Worm (Caenorhabditis elegans): ENCODE results near the gene zyg-12.

The zyg-12 gene

ce11 chrII:4999122-4999521, 49.4 kb downstream of the zyg-12 start, which contains the start of gene citk-2 (continued):
- TF ChIP-seq T26A5.8 (tag; optimal IDR thresholded peaks at IDR 0.05) (no peak), dox-1 (GFP tag; IDR thresholded peaks at IDR 0.05) (peak; percentile 30; the same call in 1 of the 2 replicates), ztf-26 (tag; optimal IDR thresholded peaks at IDR 0.05) (peak; percentile 4), C06A6.2 (GFP tag; conservative IDR thresholded peaks at IDR 0.05) (0 out of 2 replicates have a peak, but pooled peaks have one; percentile 50), unc-130 (GFP tag; optimal IDR thresholded peaks at IDR 0.05) (no peak), F52B5.7 (tag; optimal IDR thresholded peaks at IDR 0.05) (no peak), hmg-1.2 (GFP tag; IDR thresholded peaks at IDR 0.05) (peak; percentile 97), Y53G8AR.9 (GFP tag; conservative IDR thresholded peaks at IDR 0.05) (peak; percentile 70; the same call in 1 of the 2 replicates), attf-3 (GFP tag; conservative IDR thresholded peaks at IDR 0.05) (peak; percentile 30; the same call in 1 of the 2 replicates), B0019.2 (GFP tag; conservative IDR thresholded peaks at IDR 0.05) (no peak), F49E8.2 (tag; optimal IDR thresholded peaks at IDR 0.05; ENCODE audit: insufficient read depth) (no peak), tbp1 (GFP tag; optimal IDR thresholded peaks at IDR 0.05) (peak; percentile 57), lag-1 (GFP tag; IDR thresholded peaks at IDR 0.05) (no peak), nfya-1 (tag; optimal IDR thresholded peaks at IDR 0.05; ENCODE audit: borderline replicate concordance, insufficient read depth) (no peak), F23B12.7 (tag; optimal IDR thresholded peaks at IDR 0.05; ENCODE audit: insufficient read depth) (no peak), mcd-1 (GFP tag; IDR thresholded peaks at IDR 0.05) (peak; percentile 79), rcor-1 (GFP tag; IDR thresholded peaks at IDR 0.05) (peak; percentile 47), snpc-3.4 (tag; optimal IDR thresholded peaks at IDR 0.05) (peak; percentile 55), egl-18 (GFP tag; IDR thresholded peaks at IDR 0.05) (0 out of 2 replicates have a peak, but pooled peaks have one; percentile 13), hsf-1 (GFP tag; IDR thresholded peaks at IDR 0.05) (no peak), Y67H2A.10 (GFP tag; conservative IDR thresholded peaks at IDR 0.05) (no peak), ama-1 (optimal IDR thresholded peaks at IDR 0.05) (no peak), ama-1 (GFP tag; optimal IDR thresholded peaks at IDR 0.05) (no peak)

ce11 chrII:5001866-5002265, 52.2 kb downstream of the zyg-12 start:
- 0 out of 2 replicates have a peak, but pooled peaks have one; percentile 49 for TF ChIP-seq aptf-3 (GFP tag; IDR thresholded peaks at IDR 0.05)
- no peak for TF ChIP-seq repo-1 (tag; optimal IDR thresholded peaks at IDR 0.05)
